Worm (Caenorhabditis elegans): ENCODE results near the gene Y39F10A.6.

- TF ChIP-seq him-1 (tag; optimal IDR thresholded peaks at IDR 0.05) = no peak
- TF ChIP-seq dao-5 (tag; optimal IDR thresholded peaks at IDR 0.05) = no peak
- TF ChIP-seq W03F9.2 (tag; optimal IDR thresholded peaks at IDR 0.05) = no peak
Measured at ce11 chrII:782903-783302, 529 bp downstream of the Y39F10A.6 start, which contains the start of gene Y39F10A.3.
